Fruit fly (Drosophila melanogaster) whole organism, embryonic: ENCODE results near the gene CG3630.

Source experiments
- CG17829 ChIP-seq: fragments of 200-800 bp; optimal IDR thresholded peaks from 2 replicates; lab custom pipeline; 2019; ENCODE audit warnings: missing biosample characterization, mild to moderate bottlenecking, missing genetic modification characterization, moderate library complexity
- CG1832 ChIP-seq: fragments of 200-800 bp; sonication (Bioruptor generic); optimal IDR thresholded peaks from 2 replicates; lab custom pipeline; 2017; ENCODE audit warnings: missing biosample characterization, mild to moderate bottlenecking, missing genetic modification characterization, inconsistent platforms
- CG42726 ChIP-seq: fragments of 200-800 bp; sonication (Bioruptor generic); IDR thresholded peaks from 2 replicates; pipeline ENCODE4 v1.3.6; 2022; ENCODE audit warnings: missing biosample characterization, missing genetic modification characterization; ENCODE audit not compliant: partially characterized antibody
- CG6689 ChIP-seq: fragments of 200-800 bp; sonication (Bioruptor generic); IDR thresholded peaks from 2 replicates; pipeline ENCODE4 v1.3.6; 2022; ENCODE audit warnings: missing biosample characterization, missing genetic modification characterization
- CG8478 ChIP-seq: fragments of >200 bp; optimal IDR thresholded peaks from 2 replicates; lab custom pipeline; 2018
- Hsf ChIP-seq: fragments of 200-800 bp; sonication (Bioruptor generic); optimal IDR thresholded peaks from 3 replicates; lab custom pipeline; 2016; ENCODE audit warnings: missing biosample characterization, missing genetic modification characterization
- Jarid2 ChIP-seq: fragments of 200-800 bp; sonication (Bioruptor generic); optimal IDR thresholded peaks from 3 replicates; lab custom pipeline; 2017; ENCODE audit warnings: mild to moderate bottlenecking, missing biosample characterization, missing genetic modification reagents, missing genetic modification characterization
- Nf-YA ChIP-seq: fragments of 200-800 bp; sonication (Bioruptor generic); IDR thresholded peaks from 2 replicates; pipeline ENCODE4 v1.3.6; 2022; ENCODE audit warnings: missing biosample characterization, missing genetic modification characterization
- Sox102F ChIP-seq: fragments of 200-800 bp; sonication (Bioruptor generic); optimal IDR thresholded peaks from 2 replicates; lab custom pipeline; 2018; ENCODE audit warnings: missing biosample characterization, mild to moderate bottlenecking, missing genetic modification characterization, moderate library complexity
- phol ChIP-seq: fragments of 200-800 bp; sonication (Bioruptor generic); optimal IDR thresholded peaks from 3 replicates; lab custom pipeline; 2018; ENCODE audit warnings: missing biosample characterization, mild to moderate bottlenecking, missing genetic modification characterization, moderate library complexity
- trem ChIP-seq: fragments of 200-800 bp; optimal IDR thresholded peaks from 3 replicates; lab custom pipeline; 2019; ENCODE audit warnings: missing biosample characterization, mild to moderate bottlenecking, missing genetic modification characterization, moderate library complexity
- zen ChIP-seq: fragments of 200-800 bp; sonication (Bioruptor generic); optimal IDR thresholded peaks from 3 replicates; lab custom pipeline; 2018; ENCODE audit warnings: missing biosample characterization, mild to moderate bottlenecking, missing genetic modification characterization, moderate library complexity

DNA sequence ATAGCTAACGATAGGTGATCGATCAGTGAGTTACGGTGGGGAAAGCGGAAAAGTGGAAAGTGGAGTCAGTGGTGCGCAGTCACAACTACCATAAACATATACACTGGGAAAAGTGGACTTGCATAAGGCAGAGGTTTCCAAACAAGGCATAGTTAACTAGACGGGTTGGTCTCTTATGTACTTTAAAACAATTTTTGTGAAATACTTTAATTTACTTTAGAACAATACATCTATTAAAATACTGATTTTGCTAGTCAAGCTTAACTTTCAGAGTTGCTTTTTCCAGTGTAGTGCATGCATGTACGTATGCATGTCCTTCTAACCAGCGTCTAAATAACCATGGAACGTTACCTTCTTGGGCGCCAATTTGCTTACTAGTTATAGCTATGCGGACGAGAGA lies 57.9 kb downstream of the CG3630 start:
- TF ChIP-seq CG17829 (tag; lab: Kevin White, UChicago) (no peak), trem (tag; lab: Kevin White, UChicago) (no peak), Jarid2 (GFP tag; lab: Kevin White, UChicago) (no peak), Sox102F (GFP tag; lab: Kevin White, UChicago) (peak; percentile 45), CG6689 (GFP tag; lab: Robert Waterston, UW) (no peak), CG42726 (GFP tag; lab: Robert Waterston, UW) (no peak), phol (tag; lab: Kevin White, UChicago) (peak; percentile 33), Hsf (GFP tag; lab: Kevin White, UChicago) (no peak), Nf-YA (GFP tag; lab: Robert Waterston, UW) (no peak), zen (tag; lab: Kevin White, UChicago) (no peak), CG8478 (lab: Kevin White, UChicago) (no peak), CG1832 (GFP tag; lab: Kevin White, UChicago) (no peak)
